Worm (Caenorhabditis elegans) whole organism, young adult: ENCODE data around the gene C43F9.4.

ENCODE experiments used
- B0019.2 ChIP-seq: fragments of 200-800 bp; sonication (Bioruptor generic); conservative IDR thresholded peaks from 2 replicates; pipeline ENCODE4 v1.3.6; 2022; ENCODE audit warnings: missing genetic modification reagents, missing genetic modification characterization, missing compliant biosample characterization
- K11D2.4 ChIP-seq: fragments of 200-800 bp; sonication (Bioruptor generic); IDR thresholded peaks from 2 replicates; pipeline ENCODE4 v1.3.6; 2022; ENCODE audit warnings: missing genetic modification reagents, missing genetic modification characterization, missing compliant biosample characterization
- lin-35 ChIP-seq, 3 experiments: fragments of 150-350 bp in 2 of 3; sonication (generic microtip) in 1 of 3; optimal IDR thresholded peaks; 2 replicates each; lab custom pipeline; 2014 to 2018; ENCODE audit warnings: missing biosample characterization in 3 of 3, missing genetic modification characterization in 3 of 3, missing genetic modification reagents in 3 of 3
- mel-28 ChIP-seq: sonication (generic microtip); optimal IDR thresholded peaks from 2 replicates; lab custom pipeline; 2016; ENCODE audit warnings: borderline replicate concordance, mild to moderate bottlenecking, missing genetic modification characterization, missing compliant biosample characterization
- nfyb-1 ChIP-seq: fragments of 200-800 bp; sonication (Bioruptor generic); IDR thresholded peaks from 2 replicates; pipeline ENCODE4 v1.3.6; 2022; ENCODE audit warnings: missing genetic modification reagents, missing genetic modification characterization, missing compliant biosample characterization
- pha-4 ChIP-seq: fragments of 150-350 bp; sonication (generic microtip); optimal IDR thresholded peaks from 2 replicates; lab custom pipeline; 2014; ENCODE audit warnings: missing biosample characterization, missing genetic modification reagents, missing genetic modification characterization
- rec-8 ChIP-seq, 2 experiments: sonication (generic microtip); optimal IDR thresholded peaks; 2 replicates each; lab custom pipeline; 2016; ENCODE audit warnings: mild to moderate bottlenecking in 2 of 2, missing genetic modification characterization in 2 of 2, missing genetic modification reagents in 2 of 2, missing genotype in 2 of 2, missing biosample characterization in 1 of 2, missing compliant biosample characterization in 1 of 2, moderate library complexity in 1 of 2

DNA sequence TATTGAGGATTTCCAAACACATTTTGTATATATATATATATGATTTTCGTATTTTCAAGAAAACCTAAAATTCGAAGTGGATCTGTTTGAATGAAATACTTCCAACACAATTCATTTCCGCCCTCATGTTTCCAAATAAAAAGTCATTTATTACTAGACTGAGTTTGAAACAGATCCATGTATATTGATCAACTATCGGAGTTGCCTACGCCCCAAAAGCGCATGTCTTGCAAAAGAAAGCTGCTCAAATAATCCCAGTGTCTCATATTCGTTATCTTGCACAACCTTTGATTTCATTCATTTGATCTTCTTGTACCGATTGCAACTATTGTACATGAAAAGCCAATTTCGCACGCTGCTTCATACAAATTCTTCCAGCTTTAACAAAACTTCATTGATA is 13.7 kb upstream of the C43F9.4 start, which contains the start of gene R09H10.2:
- TF ChIP-seq rec-8 (tag; optimal IDR thresholded peaks at IDR 0.05; lab: Kevin White, UChicago), result no peak
- no peak for TF ChIP-seq B0019.2 (GFP tag; lab: Robert Waterston, UW)
- TF ChIP-seq mel-28, result no peak
- no peak for TF ChIP-seq nfyb-1
- no peak for TF ChIP-seq pha-4 (tag; lab: Kevin White, UChicago)
- TF ChIP-seq K11D2.4 (GFP tag; lab: Robert Waterston, UW), result no peak
- TF ChIP-seq lin-35 (GFP tag; optimal IDR thresholded peaks at IDR 0.05; lab: Kevin White, UChicago), result no peak
